Worm (Caenorhabditis elegans): ENCODE results near the gene fis-1.
A peak's percentile ranks its signal among the peaks of the same experiment; 100 is the strongest.

fis-1 gene

DNA sequence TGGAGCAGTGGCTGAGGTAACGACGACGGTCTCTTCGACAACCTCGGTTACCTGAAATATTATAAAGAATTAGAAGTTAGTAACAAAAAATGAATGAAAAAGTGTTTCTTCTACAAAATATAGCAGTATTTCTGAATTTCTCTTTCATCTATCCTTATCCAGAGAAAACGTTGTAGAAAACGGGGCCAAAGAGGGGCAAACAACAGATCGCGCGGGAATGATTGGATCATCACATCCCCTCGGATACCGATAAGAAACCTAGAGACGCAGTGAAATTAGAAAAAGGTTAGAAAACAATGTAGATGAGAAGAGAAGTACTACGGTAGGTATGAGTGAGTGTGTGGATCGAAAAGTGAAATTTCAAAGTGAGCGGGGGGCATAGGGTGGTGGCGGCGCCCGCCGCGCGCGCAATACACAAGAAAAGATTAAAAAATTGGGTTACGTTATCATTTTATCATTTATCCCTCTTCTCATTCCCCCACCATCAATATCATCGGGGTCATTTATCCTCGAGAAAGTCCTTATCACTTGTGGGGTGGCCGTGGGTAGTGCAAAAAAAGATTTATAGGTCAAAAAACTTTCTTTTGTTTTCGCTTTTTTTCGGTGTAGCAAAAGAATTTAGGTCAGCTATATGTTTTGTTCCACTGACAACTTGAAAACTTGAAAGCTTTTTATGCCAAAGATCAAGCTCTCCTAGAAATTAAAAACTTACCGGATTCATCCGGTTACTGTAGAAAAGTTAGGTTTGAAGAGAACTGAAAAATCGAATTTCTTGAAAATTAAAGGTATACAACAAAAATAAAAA lies 42.6 kb upstream of the fis-1 start, which contains the start of the genes dpy-10 and T14B4.19:
Gene dpy-10, minus strand, starts transcription at position 51 of the 805 bp plus-strand sequence.
Gene T14B4.19, minus strand, starts transcription at position 755 of the 805 bp plus-strand sequence.
- TF ChIP-seq ceh-36 (tag; optimal IDR thresholded peaks at IDR 0.05) = peak; percentile 19
- TF ChIP-seq B0310.2 (tag; optimal IDR thresholded peaks at IDR 0.05) = no peak

DNA sequence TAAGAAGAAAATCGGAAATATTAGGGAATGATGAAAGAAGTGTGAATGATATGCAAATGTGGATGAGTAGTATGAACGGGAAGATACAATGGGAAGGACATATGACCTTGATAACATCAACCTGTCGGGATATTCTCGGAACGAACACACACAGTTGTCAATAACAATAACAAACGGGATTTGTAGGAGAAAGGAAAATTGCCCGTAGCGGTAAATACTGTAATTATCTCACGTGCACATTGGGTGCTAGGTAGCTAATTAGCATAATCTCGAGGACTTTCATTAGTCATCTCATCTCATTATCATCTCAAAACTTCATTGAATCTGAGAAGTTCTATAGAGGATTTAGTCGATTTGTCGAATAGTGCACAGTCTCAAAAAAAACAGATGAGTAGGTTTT lies 42.0 kb upstream of the fis-1 start:
- TF ChIP-seq sea-1 (GFP tag; conservative IDR thresholded peaks at IDR 0.05) (no peak), hmbx-1 (tag; optimal IDR thresholded peaks at IDR 0.05) (no peak), pes-1 (GFP tag; IDR thresholded peaks at IDR 0.05) (no peak)

DNA sequence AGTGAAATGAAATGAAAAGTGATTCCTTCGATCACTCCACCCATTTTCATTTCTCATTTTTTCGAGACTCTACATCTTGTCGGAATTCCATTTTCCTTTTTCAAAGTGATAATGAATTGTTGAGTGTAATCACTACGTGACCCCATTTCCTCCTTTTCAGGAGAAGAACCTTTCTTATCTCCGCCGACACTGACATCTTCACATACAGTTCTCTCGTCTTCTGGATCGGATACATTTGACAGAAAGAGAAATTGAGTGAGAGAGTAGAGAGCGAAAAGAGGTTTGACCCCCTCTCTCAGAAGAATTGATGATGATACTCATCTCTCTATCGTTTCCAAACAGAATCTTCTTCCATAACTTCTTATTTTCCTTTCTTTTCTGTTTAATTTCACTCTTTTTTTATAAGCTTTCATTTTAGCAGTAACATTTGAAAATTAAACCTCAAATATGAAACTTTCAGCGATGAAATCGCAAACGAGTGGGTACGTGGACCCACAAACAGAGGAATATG lies 41.1 kb upstream of the fis-1 start, which contains the start of gene dpy-2:
Gene dpy-2, plus strand, starts transcription at position 461 of the 511 bp plus-strand sequence.
- TF ChIP-seq F13C5.2 (tag; optimal IDR thresholded peaks at IDR 0.05) (no peak), hnd-1 (tag; optimal IDR thresholded peaks at IDR 0.05) (no peak), aly-1 (tag; optimal IDR thresholded peaks at IDR 0.05) (no peak), ceh-36 (tag; optimal IDR thresholded peaks at IDR 0.05) (no peak), ets-7 (tag; optimal IDR thresholded peaks at IDR 0.05) (no peak), flt-1 (GFP tag; IDR thresholded peaks at IDR 0.05) (no peak), tbx-37 (GFP tag; conservative IDR thresholded peaks at IDR 0.05) (no peak), tbx-11 (GFP tag; IDR thresholded peaks at IDR 0.05) (no peak), scrt-1 (GFP tag; IDR thresholded peaks at IDR 0.05) (no peak), pes-1 (GFP tag; IDR thresholded peaks at IDR 0.05) (no peak), B0310.2 (tag; optimal IDR thresholded peaks at IDR 0.05) (no peak), sea-1 (GFP tag; conservative IDR thresholded peaks at IDR 0.05) (no peak), hmg-4 (GFP tag; optimal IDR thresholded peaks at IDR 0.05) (no peak), tra-4 (tag; optimal IDR thresholded peaks at IDR 0.05) (no peak), hmbx-1 (tag; optimal IDR thresholded peaks at IDR 0.05) (no peak), ama-1 (optimal IDR thresholded peaks at IDR 0.05) (no peak)

DNA sequence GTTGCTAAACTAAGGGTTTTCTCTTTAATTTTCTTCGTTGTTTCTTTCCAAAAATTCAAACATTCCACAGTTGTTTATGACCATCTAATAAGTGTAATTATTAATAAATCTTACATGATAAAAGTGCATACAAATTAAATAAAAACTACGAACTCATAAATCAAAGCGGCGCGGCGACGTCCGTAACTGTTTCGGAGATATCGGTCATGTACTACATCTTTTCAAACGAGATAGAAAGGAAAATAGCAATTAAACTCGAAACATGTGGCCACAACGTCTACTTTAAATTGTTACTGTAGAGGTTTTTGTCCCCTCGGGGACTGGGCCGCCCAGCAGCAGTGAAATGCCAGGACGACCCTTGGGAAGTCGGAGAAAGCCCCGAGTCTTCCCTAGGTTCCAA lies 39.1 kb upstream of the fis-1 start:
- TF ChIP-seq F13C5.2 (tag; optimal IDR thresholded peaks at IDR 0.05) = no peak
- TF ChIP-seq B0310.2 (tag; optimal IDR thresholded peaks at IDR 0.05) = no peak
- no peak for TF ChIP-seq tbx-37 (GFP tag; conservative IDR thresholded peaks at IDR 0.05)
- no peak for TF ChIP-seq ets-7 (tag; optimal IDR thresholded peaks at IDR 0.05)
- TF ChIP-seq ama-1 (optimal IDR thresholded peaks at IDR 0.05) = no peak
- no peak for TF ChIP-seq flt-1 (GFP tag; IDR thresholded peaks at IDR 0.05)
- no peak for TF ChIP-seq aly-1 (tag; optimal IDR thresholded peaks at IDR 0.05)
- no peak for TF ChIP-seq pes-1 (GFP tag; IDR thresholded peaks at IDR 0.05)
- no peak for TF ChIP-seq hmbx-1 (tag; optimal IDR thresholded peaks at IDR 0.05)
- TF ChIP-seq hmg-4 (GFP tag; optimal IDR thresholded peaks at IDR 0.05) = no peak
- no peak for TF ChIP-seq hnd-1 (tag; optimal IDR thresholded peaks at IDR 0.05)
- TF ChIP-seq scrt-1 (GFP tag; IDR thresholded peaks at IDR 0.05) = no peak
- TF ChIP-seq ceh-13 (GFP tag; optimal IDR thresholded peaks at IDR 0.05) = no peak
- TF ChIP-seq ceh-36 (tag; optimal IDR thresholded peaks at IDR 0.05) = no peak
- no peak for TF ChIP-seq sea-1 (GFP tag; conservative IDR thresholded peaks at IDR 0.05)
- no peak for TF ChIP-seq tra-4 (tag; optimal IDR thresholded peaks at IDR 0.05)
- TF ChIP-seq tbx-11 (GFP tag; IDR thresholded peaks at IDR 0.05) = no peak

DNA sequence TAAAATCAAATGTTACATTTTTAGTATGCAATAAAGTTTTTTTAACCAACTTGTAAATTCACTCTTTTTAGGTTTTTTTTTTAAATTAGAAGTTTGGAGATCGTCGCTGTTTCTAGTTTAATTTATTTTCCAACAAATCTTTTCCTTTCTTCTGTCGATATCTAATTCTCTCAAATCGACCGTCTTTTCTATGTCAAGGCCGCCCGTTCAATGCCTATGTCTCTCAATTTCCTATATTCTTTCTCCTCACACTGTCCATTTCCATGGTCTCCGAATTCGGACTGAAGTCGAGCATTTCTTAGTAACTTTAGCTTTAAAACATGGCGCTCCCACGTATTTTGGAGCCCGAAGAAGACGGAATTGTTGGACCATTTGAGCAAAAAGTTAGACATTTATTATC lies 38.3 kb upstream of the fis-1 start, which contains the start of the genes T14B4.5 and T14B4.20:
Gene T14B4.5, plus strand, starts transcription at position 226 of the 400 bp plus-strand sequence.
Gene T14B4.20, plus strand, starts transcription at position 264 of the 400 bp plus-strand sequence.
- TF ChIP-seq tbx-11 (GFP tag; IDR thresholded peaks at IDR 0.05) = no peak
- TF ChIP-seq hnd-1 (tag; optimal IDR thresholded peaks at IDR 0.05) = no peak
- TF ChIP-seq tra-4 (tag; optimal IDR thresholded peaks at IDR 0.05) = no peak
- no peak for TF ChIP-seq ama-1 (optimal IDR thresholded peaks at IDR 0.05)
- no peak for TF ChIP-seq ets-7 (tag; optimal IDR thresholded peaks at IDR 0.05)
- TF ChIP-seq pes-1 (GFP tag; IDR thresholded peaks at IDR 0.05) = no peak
- no peak for TF ChIP-seq F13C5.2 (tag; optimal IDR thresholded peaks at IDR 0.05)
- no peak for TF ChIP-seq hmbx-1 (tag; optimal IDR thresholded peaks at IDR 0.05)
- TF ChIP-seq scrt-1 (GFP tag; IDR thresholded peaks at IDR 0.05) = no peak
- TF ChIP-seq hmg-4 (GFP tag; optimal IDR thresholded peaks at IDR 0.05) = no peak
- TF ChIP-seq flt-1 (GFP tag; IDR thresholded peaks at IDR 0.05) = no peak
- no peak for TF ChIP-seq sea-1 (GFP tag; conservative IDR thresholded peaks at IDR 0.05)
- no peak for TF ChIP-seq aly-1 (tag; optimal IDR thresholded peaks at IDR 0.05)
- no peak for TF ChIP-seq tbx-37 (GFP tag; conservative IDR thresholded peaks at IDR 0.05)
- TF ChIP-seq ceh-13 (GFP tag; optimal IDR thresholded peaks at IDR 0.05) = no peak
- TF ChIP-seq ceh-36 (tag; optimal IDR thresholded peaks at IDR 0.05) = no peak
- TF ChIP-seq B0310.2 (tag; optimal IDR thresholded peaks at IDR 0.05) = no peak

DNA sequence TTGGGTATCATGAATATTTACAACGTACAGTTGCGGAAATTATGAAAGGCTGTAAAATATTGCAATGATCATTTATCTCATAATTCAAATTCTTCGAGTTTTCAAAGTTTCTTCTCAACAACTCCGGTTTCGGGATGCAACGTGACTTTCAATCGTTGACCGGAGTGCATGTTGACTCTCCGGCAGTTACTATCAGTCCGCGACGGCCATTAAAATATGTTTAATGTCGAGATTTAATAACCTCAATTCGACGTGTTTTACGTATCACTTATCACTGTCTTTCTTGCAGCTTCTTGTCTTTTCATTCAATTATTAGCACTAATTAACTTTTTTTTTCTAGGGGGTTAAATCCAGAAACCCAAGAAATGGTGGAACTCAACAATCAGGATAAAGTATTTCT lies 36.8 kb upstream of the fis-1 start, which contains the start of gene tsp-10:
Gene tsp-10, plus strand, starts transcription at position 366 of the 400 bp plus-strand sequence.
- TF ChIP-seq hmbx-1 (tag; optimal IDR thresholded peaks at IDR 0.05) = no peak
- no peak for TF ChIP-seq B0310.2 (tag; optimal IDR thresholded peaks at IDR 0.05)
- TF ChIP-seq ets-7 (tag; optimal IDR thresholded peaks at IDR 0.05) = no peak
- no peak for TF ChIP-seq flt-1 (GFP tag; IDR thresholded peaks at IDR 0.05)
- TF ChIP-seq sea-1 (GFP tag; conservative IDR thresholded peaks at IDR 0.05) = no peak
- no peak for TF ChIP-seq ama-1 (optimal IDR thresholded peaks at IDR 0.05)
- TF ChIP-seq scrt-1 (GFP tag; IDR thresholded peaks at IDR 0.05) = no peak
- TF ChIP-seq aly-1 (tag; optimal IDR thresholded peaks at IDR 0.05) = no peak

DNA sequence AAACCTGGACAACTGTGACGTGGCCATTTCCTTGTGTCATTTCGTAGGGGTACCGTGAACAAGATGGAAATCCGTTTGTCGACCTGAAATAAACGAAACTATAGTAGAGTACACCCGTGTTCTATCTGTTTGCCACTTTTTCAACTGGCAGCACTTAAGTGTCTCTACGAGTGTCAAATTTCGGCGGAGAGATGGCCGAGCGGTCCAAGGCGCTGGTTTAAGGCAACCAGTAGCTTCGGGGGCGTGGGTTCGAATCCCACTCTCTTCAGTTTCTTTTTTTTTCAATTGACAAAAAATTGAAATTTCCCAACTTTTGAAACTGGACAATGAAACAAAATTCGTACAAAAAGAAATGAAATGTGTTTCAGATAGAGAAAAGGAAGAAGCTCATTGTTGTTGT lies 33.4 kb upstream of the fis-1 start:
- TF ChIP-seq tra-4 (tag; optimal IDR thresholded peaks at IDR 0.05) = no peak
- TF ChIP-seq tbx-37 (GFP tag; conservative IDR thresholded peaks at IDR 0.05) = peak; percentile 62
- TF ChIP-seq hnd-1 (tag; optimal IDR thresholded peaks at IDR 0.05) = peak; percentile 2
- TF ChIP-seq sea-1 (GFP tag; conservative IDR thresholded peaks at IDR 0.05) = no peak; the same call in 1 of the 2 replicates
- no peak for TF ChIP-seq ama-1 (optimal IDR thresholded peaks at IDR 0.05)
- TF ChIP-seq tbx-11 (GFP tag; IDR thresholded peaks at IDR 0.05) = 0 out of 2 replicates have a peak, but pooled peaks have one; percentile 49
- TF ChIP-seq pes-1 (GFP tag; IDR thresholded peaks at IDR 0.05) = peak; percentile 68
- TF ChIP-seq B0310.2 (tag; optimal IDR thresholded peaks at IDR 0.05) = no peak
- peak; percentile 3 for TF ChIP-seq F13C5.2 (tag; optimal IDR thresholded peaks at IDR 0.05)
- TF ChIP-seq flt-1 (GFP tag; IDR thresholded peaks at IDR 0.05) = 0 out of 2 replicates have a peak, but pooled peaks have one; percentile 14
- TF ChIP-seq ceh-13 (GFP tag; optimal IDR thresholded peaks at IDR 0.05) = no peak
- no peak for TF ChIP-seq scrt-1 (GFP tag; IDR thresholded peaks at IDR 0.05)
- no peak for TF ChIP-seq hmbx-1 (tag; optimal IDR thresholded peaks at IDR 0.05)
- TF ChIP-seq aly-1 (tag; optimal IDR thresholded peaks at IDR 0.05) = no peak
- no peak for TF ChIP-seq ceh-36 (tag; optimal IDR thresholded peaks at IDR 0.05)
- TF ChIP-seq hmg-4 (GFP tag; optimal IDR thresholded peaks at IDR 0.05) = peak; percentile 36
- no peak for TF ChIP-seq ets-7 (tag; optimal IDR thresholded peaks at IDR 0.05)
